Fruit fly (Drosophila melanogaster) whole organism, embryonic: ENCODE measurements around the gene CG7309.
A peak's percentile ranks its signal among the peaks of the same experiment; 100 is the strongest.

Experiments used
- Adf1 ChIP-seq: fragments of 200-800 bp; sonication (Bioruptor generic); IDR thresholded peaks from 2 replicates; pipeline ENCODE4 v1.3.6; 2022; ENCODE audit warnings: missing biosample characterization, missing genetic modification characterization
- BtbVII ChIP-seq: fragments of 200-800 bp; sonication (Bioruptor generic); optimal IDR thresholded peaks from 3 replicates; lab custom pipeline; 2017; ENCODE audit warnings: missing biosample characterization, mild to moderate bottlenecking, missing genetic modification characterization
- CG10366 ChIP-seq: fragments of 200-800 bp; sonication (Bioruptor generic); IDR thresholded peaks from 2 replicates; pipeline ENCODE4 v1.3.6; 2022; ENCODE audit warnings: missing biosample characterization, missing genetic modification characterization
- CG10431 ChIP-seq: fragments of 200-800 bp; sonication (Bioruptor generic); optimal IDR thresholded peaks from 3 replicates; lab custom pipeline; 2018; ENCODE audit warnings: missing biosample characterization, mild to moderate bottlenecking, missing genetic modification characterization
- CG10654 ChIP-seq: fragments of 200-800 bp; sonication (Bioruptor generic); optimal IDR thresholded peaks from 2 replicates; lab custom pipeline; 2016; ENCODE audit warnings: missing biosample characterization, missing genetic modification characterization
- CG1233 ChIP-seq: fragments of 200-800 bp; sonication (Bioruptor generic); optimal IDR thresholded peaks from 4 replicates; lab custom pipeline; 2018; ENCODE audit warnings: missing biosample characterization, mild to moderate bottlenecking, missing genetic modification characterization
- CG13424 ChIP-seq: fragments of 200-800 bp; sonication (Bioruptor generic); optimal IDR thresholded peaks from 2 replicates; lab custom pipeline; 2019; ENCODE audit warnings: missing biosample characterization, mild to moderate bottlenecking, missing genetic modification characterization, moderate library complexity
- CG15073 ChIP-seq: fragments of 200-800 bp; sonication (Bioruptor generic); optimal IDR thresholded peaks from 2 replicates; lab custom pipeline; 2016; ENCODE audit warnings: missing biosample characterization, missing genetic modification characterization
- CG1529 ChIP-seq: fragments of 200-800 bp; sonication (Bioruptor generic); optimal IDR thresholded peaks from 3 replicates; lab custom pipeline; 2018; ENCODE audit warnings: missing biosample characterization, missing genetic modification characterization
- CG1602 ChIP-seq: fragments of 200-800 bp; sonication (Bioruptor generic); optimal IDR thresholded peaks from 3 replicates; lab custom pipeline; 2016; ENCODE audit warnings: missing biosample characterization, missing genetic modification characterization
- CG17328 ChIP-seq: fragments of 200-800 bp; sonication (Bioruptor generic); IDR thresholded peaks from 2 replicates; pipeline ENCODE4 v1.3.6; 2022; ENCODE audit warnings: missing biosample characterization, missing genetic modification characterization
- CG17829 ChIP-seq: fragments of 200-800 bp; optimal IDR thresholded peaks from 2 replicates; lab custom pipeline; 2019; ENCODE audit warnings: missing biosample characterization, mild to moderate bottlenecking, missing genetic modification characterization, moderate library complexity
- CG30020 ChIP-seq: fragments of 200-800 bp; optimal IDR thresholded peaks from 2 replicates; lab custom pipeline; 2019; ENCODE audit warnings: missing biosample characterization, mild to moderate bottlenecking, missing genetic modification characterization, moderate library complexity
- CG32532 ChIP-seq: fragments of 200-800 bp; sonication (Bioruptor generic); IDR thresholded peaks from 2 replicates; pipeline ENCODE4 v1.3.6; 2022; ENCODE audit warnings: missing biosample characterization, missing genetic modification characterization
- CG43689 ChIP-seq: fragments of 200-800 bp; sonication (Bioruptor generic); IDR thresholded peaks from 2 replicates; pipeline ENCODE4 v1.3.6; 2022; ENCODE audit warnings: missing biosample characterization, missing genetic modification characterization
- CG8359 ChIP-seq: fragments of 200-800 bp; sonication (Bioruptor generic); optimal IDR thresholded peaks from 2 replicates; lab custom pipeline; 2017; ENCODE audit warnings: missing biosample characterization, mild to moderate bottlenecking, missing genetic modification characterization, borderline replicate concordance
- CG9797 ChIP-seq: fragments of 200-800 bp; sonication (Bioruptor generic); optimal IDR thresholded peaks from 3 replicates; lab custom pipeline; 2018; ENCODE audit warnings: missing biosample characterization, mild to moderate bottlenecking, missing genetic modification characterization
- CHES-1-like ChIP-seq: fragments of 200-800 bp; sonication (Bioruptor generic); optimal IDR thresholded peaks from 2 replicates; lab custom pipeline; 2016; ENCODE audit warnings: missing biosample characterization, missing genetic modification characterization
- Dip3 ChIP-seq: fragments of 200-800 bp; sonication (Bioruptor generic); optimal IDR thresholded peaks from 3 replicates; lab custom pipeline; 2016; ENCODE audit warnings: missing biosample characterization, missing genetic modification characterization
- Eip74EF ChIP-seq, 2 experiments: fragments of 200-800 bp in 1 of 2; fragments of >200 bp in 1 of 2; sonication (Bioruptor generic) in 1 of 2; optimal IDR thresholded peaks; 2 replicates each; lab custom pipeline; 2017 to 2019; ENCODE audit warnings: missing biosample characterization in 2 of 2, missing genetic modification characterization in 2 of 2, mild to moderate bottlenecking in 1 of 2, moderate library complexity in 1 of 2
- Fer2 ChIP-seq: fragments of 200-800 bp; sonication (Bioruptor generic); optimal IDR thresholded peaks from 2 replicates; lab custom pipeline; 2018; ENCODE audit warnings: missing biosample characterization, mild to moderate bottlenecking, missing genetic modification characterization, moderate library complexity
- Fer3 ChIP-seq: fragments of 200-800 bp; sonication (Bioruptor generic); optimal IDR thresholded peaks from 2 replicates; lab custom pipeline; 2018; ENCODE audit warnings: missing biosample characterization, mild to moderate bottlenecking, missing genetic modification characterization, moderate library complexity
- Hmr ChIP-seq: fragments of 200-800 bp; sonication (Bioruptor generic); optimal IDR thresholded peaks from 3 replicates; lab custom pipeline; 2017; ENCODE audit warnings: mild to moderate bottlenecking, missing biosample characterization, missing genetic modification reagents, missing genetic modification characterization
- Hr39 ChIP-seq: fragments of >200 bp; optimal IDR thresholded peaks from 2 replicates; lab custom pipeline; 2017
- Max ChIP-seq: fragments of 200-800 bp; sonication (Bioruptor generic); optimal IDR thresholded peaks from 2 replicates; lab custom pipeline; 2016; ENCODE audit warnings: missing biosample characterization, mild to moderate bottlenecking, missing genetic modification characterization
- Mes4 ChIP-seq: fragments of 200-800 bp; sonication (Bioruptor generic); optimal IDR thresholded peaks from 2 replicates; lab custom pipeline; 2016; ENCODE audit warnings: missing biosample characterization, missing genetic modification characterization
- Spps ChIP-seq: fragments of 200-800 bp; sonication (Bioruptor generic); optimal IDR thresholded peaks from 2 replicates; lab custom pipeline; 2018; ENCODE audit warnings: missing biosample characterization, mild to moderate bottlenecking, missing genetic modification characterization
- Sry-β ChIP-seq: fragments of 200-800 bp; sonication (Bioruptor generic); optimal IDR thresholded peaks from 2 replicates; lab custom pipeline; 2018; ENCODE audit warnings: missing biosample characterization, mild to moderate bottlenecking, missing genetic modification characterization, moderate library complexity
- Taf1 ChIP-seq: fragments of 200-800 bp; sonication (Bioruptor generic); IDR thresholded peaks from 2 replicates; pipeline ENCODE4 v1.3.6; 2022; ENCODE audit warnings: missing biosample characterization, missing genetic modification characterization
- ash1 ChIP-seq: fragments of 200-800 bp; sonication (Bioruptor generic); optimal IDR thresholded peaks from 2 replicates; lab custom pipeline; 2018; ENCODE audit warnings: missing biosample characterization, mild to moderate bottlenecking, missing genetic modification characterization
- cas ChIP-seq: fragments of 200-800 bp; sonication (Bioruptor generic); IDR thresholded peaks from 2 replicates; pipeline ENCODE4 v1.3.6; 2022; ENCODE audit warnings: missing biosample characterization, missing genetic modification characterization
- disco-r ChIP-seq: fragments of 200-800 bp; sonication (Bioruptor generic); optimal IDR thresholded peaks from 2 replicates; lab custom pipeline; 2016; ENCODE audit warnings: missing biosample characterization, missing genetic modification characterization
- esg ChIP-seq: fragments of 200-800 bp; sonication (Bioruptor generic); conservative IDR thresholded peaks from 2 replicates; pipeline ENCODE4 v1.3.6; 2022; ENCODE audit warnings: missing biosample characterization, missing genetic modification characterization
- ftz-f1 ChIP-seq: fragments of 200-800 bp; sonication (Bioruptor generic); optimal IDR thresholded peaks from 2 replicates; lab custom pipeline; 2016; ENCODE audit warnings: missing biosample characterization, missing genetic modification characterization
- gsb-n ChIP-seq: fragments of 200-800 bp; sonication (Bioruptor generic); optimal IDR thresholded peaks from 3 replicates; lab custom pipeline; 2018; ENCODE audit warnings: missing biosample characterization, mild to moderate bottlenecking, missing genetic modification characterization
- klu ChIP-seq: fragments of 200-800 bp; sonication (Bioruptor generic); IDR thresholded peaks from 2 replicates; pipeline ENCODE4 v1.3.6; 2022; ENCODE audit warnings: missing biosample characterization, missing genetic modification characterization
- lov ChIP-seq, 2 experiments: fragments of 200-800 bp in 1 of 2; fragments of >200 bp in 1 of 2; sonication (Bioruptor generic) in 1 of 2; IDR thresholded peaks in 1 of 2; optimal IDR thresholded peaks in 1 of 2; 2 replicates in 1 of 2; 3 replicates in 1 of 2; pipeline versions ENCODE4 v1.3.6 to Lab custom; 2017 to 2022; ENCODE audit warnings: missing biosample characterization in 1 of 2, missing genetic modification characterization in 1 of 2
- luna ChIP-seq: fragments of 200-800 bp; sonication (Bioruptor generic); optimal IDR thresholded peaks from 2 replicates; lab custom pipeline; 2016; ENCODE audit warnings: missing biosample characterization, missing genetic modification characterization
- nau ChIP-seq: fragments of 200-800 bp; sonication (Bioruptor generic); optimal IDR thresholded peaks from 3 replicates; lab custom pipeline; 2017; ENCODE audit warnings: missing biosample characterization, mild to moderate bottlenecking, missing genetic modification characterization, missing genetic modification reagents
- pfk ChIP-seq: fragments of 200-800 bp; sonication (Bioruptor generic); optimal IDR thresholded peaks from 2 replicates; lab custom pipeline; 2018; ENCODE audit warnings: missing biosample characterization, mild to moderate bottlenecking, missing genetic modification characterization, moderate library complexity
- prd ChIP-seq, 3 experiments: fragments of >200 bp in 2 of 3; fragments of 200-800 bp in 1 of 3; sonication (Bioruptor generic) in 1 of 3; optimal IDR thresholded peaks in 2 of 3; IDR thresholded peaks in 1 of 3; 2 replicates in 2 of 3; 3 replicates in 1 of 3; pipeline versions ENCODE4 v1.3.6 to Lab custom; 2017 to 2022; ENCODE audit warnings: missing biosample characterization in 1 of 3, missing genetic modification characterization in 1 of 3
- run ChIP-seq: fragments of 200-800 bp; sonication (Bioruptor generic); optimal IDR thresholded peaks from 3 replicates; lab custom pipeline; 2018; ENCODE audit warnings: missing biosample characterization, mild to moderate bottlenecking, missing genetic modification characterization
- shn ChIP-seq: fragments of 200-800 bp; sonication (Bioruptor generic); optimal IDR thresholded peaks from 3 replicates; lab custom pipeline; 2016; ENCODE audit warnings: missing biosample characterization, missing genetic modification characterization
- sima ChIP-seq: fragments of 200-800 bp; sonication (Bioruptor generic); optimal IDR thresholded peaks from 2 replicates; lab custom pipeline; 2016; ENCODE audit warnings: missing biosample characterization, missing genetic modification characterization
- trh ChIP-seq: fragments of 200-800 bp; sonication (Bioruptor generic); optimal IDR thresholded peaks from 2 replicates; lab custom pipeline; 2016; ENCODE audit warnings: missing biosample characterization, missing genetic modification characterization
- ttk ChIP-seq: fragments of 200-800 bp; sonication (Bioruptor generic); IDR thresholded peaks from 2 replicates; pipeline ENCODE4 v2.1.2; 2022; ENCODE audit warnings: missing biosample characterization, missing genetic modification characterization
- vvl ChIP-seq: fragments of 200-800 bp; sonication (Bioruptor generic); IDR thresholded peaks from 2 replicates; pipeline ENCODE4 v1.3.6; 2022; ENCODE audit warnings: missing biosample characterization, missing genetic modification characterization
- wor ChIP-seq: fragments of 200-800 bp; sonication (Bioruptor generic); IDR thresholded peaks from 2 replicates; pipeline ENCODE4 v1.3.6; 2022; ENCODE audit warnings: missing biosample characterization, missing genetic modification characterization

Gene CG7309

dm6 chr2L:10858064-10859047, 50.3 kb downstream of the CG7309 start, which contains the start of the genes aurB and Stam (continued):
- TF ChIP-seq Sry-β (GFP tag; lab: Kevin White, UChicago) (peak; percentile 12), CG1233 (GFP tag; lab: Kevin White, UChicago) (peak; percentile 55), klu (GFP tag; lab: Robert Waterston, UW) (no peak), CG15073 (GFP tag; lab: Kevin White, UChicago) (no peak), wor (GFP tag; lab: Robert Waterston, UW) (no peak), ttk (GFP tag; lab: Robert Waterston, UW) (peak; percentile 18; the same call in 1 of the 2 replicates), CG10366 (GFP tag; lab: Robert Waterston, UW) (peak; percentile 24), Fer3 (tag; lab: Kevin White, UChicago) (peak; percentile 56), CG30020 (tag; lab: Kevin White, UChicago) (peak; percentile 57), CG9797 (GFP tag; lab: Kevin White, UChicago) (peak; percentile 48), ash1 (GFP tag; lab: Kevin White, UChicago) (no peak), Hr39 (lab: Kevin White, UChicago) (no peak), shn (no peak), luna (GFP tag; lab: Kevin White, UChicago) (no peak), CG17328 (GFP tag; lab: Robert Waterston, UW) (no peak), ftz-f1 (GFP tag; lab: Kevin White, UChicago) (no peak), Hmr (GFP tag; lab: Kevin White, UChicago) (peak; percentile 55), sima (GFP tag; lab: Kevin White, UChicago) (no peak), cas (GFP tag; lab: Robert Waterston, UW) (no peak), Taf1 (GFP tag; lab: Robert Waterston, UW) (no peak), pfk (GFP tag; lab: Kevin White, UChicago) (no peak), CG1529 (GFP tag; lab: Kevin White, UChicago) (peak; percentile 8), trh (peak; percentile 13), CG1602 (peak; percentile 46), CHES-1-like (no peak), BtbVII (peak; percentile 51), CG10654 (GFP tag; lab: Kevin White, UChicago) (peak; percentile 22), Fer2 (tag; lab: Kevin White, UChicago) (peak; percentile 29), disco-r (GFP tag; lab: Kevin White, UChicago) (no peak), gsb-n (tag; lab: Kevin White, UChicago) (peak; percentile 62), CG43689 (GFP tag; lab: Robert Waterston, UW) (no peak), CG17829 (tag; lab: Kevin White, UChicago) (peak; percentile 75), esg (no peak; the same call in 1 of the 2 replicates), CG8359 (no peak), Spps (no peak), Mes4 (GFP tag; lab: Kevin White, UChicago) (no peak), Max (GFP tag; lab: Kevin White, UChicago) (peak; percentile 14), lov (optimal IDR thresholded peaks at IDR 0.05; lab: Kevin White, UChicago) (no peak), lov (GFP tag; IDR thresholded peaks at IDR 0.05; lab: Robert Waterston, UW) (no peak), vvl (GFP tag; lab: Robert Waterston, UW) (peak; percentile 71), Adf1 (GFP tag; lab: Robert Waterston, UW) (no peak), prd (optimal IDR thresholded peaks at IDR 0.05; lab: Kevin White, UChicago) (no peak), prd (GFP tag; IDR thresholded peaks at IDR 0.05; lab: Robert Waterston, UW) (peak; percentile 61), nau (no peak), CG13424 (peak; percentile 78), CG32532 (GFP tag; lab: Robert Waterston, UW) (peak; percentile 60), CG10431 (GFP tag; lab: Kevin White, UChicago) (no peak), Eip74EF (GFP tag; optimal IDR thresholded peaks at IDR 0.05; lab: Kevin White, UChicago) (no peak), run (tag; lab: Kevin White, UChicago) (no peak), Dip3 (GFP tag; lab: Kevin White, UChicago) (no peak)
